Worm (Caenorhabditis elegans): Measurements from ENCODE around the gene fmi-1.

- TF ChIP-seq mab-5 (tag; optimal IDR thresholded peaks at IDR 0.05) (no peak), snpc-4 (tag; optimal IDR thresholded peaks at IDR 0.05) (no peak)
These were observed 51.4 kb downstream of the fmi-1 start for ce11 chrV:13070278-13070677.

Data from whole organism, mixed stage, embryonic.